Worm (Caenorhabditis elegans): ENCODE results near the gene bbs-8.

ce11 chrV:6778457-6778856, 13.6 kb upstream of the bbs-8 start:
- no peak for TF ChIP-seq ztf-11 (tag; optimal IDR thresholded peaks at IDR 0.05)
- TF ChIP-seq ama-1 (optimal IDR thresholded peaks at IDR 0.05) = no peak
- no peak for TF ChIP-seq fkh-2 (tag; optimal IDR thresholded peaks at IDR 0.05)
- no peak for TF ChIP-seq R02D3.7 (tag; optimal IDR thresholded peaks at IDR 0.05)
- TF ChIP-seq nhr-11 (tag; optimal IDR thresholded peaks at IDR 0.05) = no peak

All from whole organism, L3 larva.